Fruit fly (Drosophila melanogaster): ENCODE data around the gene bel.
A peak's percentile ranks its signal among the peaks of the same experiment; 100 is the strongest.

bel gene

dm6 chr3R:8669029-8669707 is 8.6 kb upstream of the bel start (continued):
- TF ChIP-seq CG1233 (GFP tag; optimal IDR thresholded peaks at IDR 0.05) (peak; percentile 97), dysf (GFP tag; IDR thresholded peaks at IDR 0.05) (peak; percentile 97), Ptx1 (GFP tag; IDR thresholded peaks at IDR 0.05) (peak; percentile 96), CG3995 (GFP tag; optimal IDR thresholded peaks at IDR 0.05) (peak; percentile 78), CG6683 (GFP tag; optimal IDR thresholded peaks at IDR 0.05) (peak; percentile 97), Ravus (GFP tag; IDR thresholded peaks at IDR 0.05) (peak; percentile 85), CG17186 (GFP tag; optimal IDR thresholded peaks at IDR 0.05) (peak; percentile 93), Mes4 (GFP tag; optimal IDR thresholded peaks at IDR 0.05) (peak; percentile 94), Hmr (GFP tag; optimal IDR thresholded peaks at IDR 0.05) (peak; percentile 99), aop (GFP tag; IDR thresholded peaks at IDR 0.05) (peak; percentile 83), CG15011 (GFP tag; optimal IDR thresholded peaks at IDR 0.05) (peak; percentile 98), gsb-n (tag; optimal IDR thresholded peaks at IDR 0.05) (peak; percentile 98), mirr (GFP tag; optimal IDR thresholded peaks at IDR 0.05) (peak; percentile 94), CG13296 (GFP tag; optimal IDR thresholded peaks at IDR 0.05) (peak; percentile 98), BEAF-32 (GFP tag; optimal IDR thresholded peaks at IDR 0.05) (peak; percentile 72), crol (GFP tag; IDR thresholded peaks at IDR 0.05) (peak; percentile 79), wor (GFP tag; IDR thresholded peaks at IDR 0.05) (peak; percentile 90), bigmax (GFP tag; optimal IDR thresholded peaks at IDR 0.05) (peak; percentile 85), CG5180 (GFP tag; optimal IDR thresholded peaks at IDR 0.05) (peak; percentile 90), al (GFP tag; IDR thresholded peaks at IDR 0.05) (peak; percentile 86), mld (GFP tag; IDR thresholded peaks at IDR 0.05; ENCODE audit: partially characterized antibody) (peak; percentile 87), Dip3 (GFP tag; optimal IDR thresholded peaks at IDR 0.05) (peak; percentile 97), CG6175 (GFP tag; IDR thresholded peaks at IDR 0.05) (peak; percentile 85), jigr1 (GFP tag; IDR thresholded peaks at IDR 0.05) (peak; percentile 80; the same call in 2 of the 3 replicates), slp2 (GFP tag; optimal IDR thresholded peaks at IDR 0.05) (peak; percentile 96), CG31365 (tag; optimal IDR thresholded peaks at IDR 0.05) (peak; percentile 92), CG2712 (tag; optimal IDR thresholded peaks at IDR 0.05) (peak; percentile 99), CG16813 (GFP tag; IDR thresholded peaks at IDR 0.05; ENCODE audit: partially characterized antibody) (peak; percentile 71), BtbVII (GFP tag; optimal IDR thresholded peaks at IDR 0.05) (peak; percentile 98), dan (GFP tag; IDR thresholded peaks at IDR 0.05) (peak; percentile 87), CG15514 (GFP tag; optimal IDR thresholded peaks at IDR 0.05) (peak; percentile 95), CG4707 (GFP tag; optimal IDR thresholded peaks at IDR 0.05) (peak; percentile 95), ewg (GFP tag; optimal IDR thresholded peaks at IDR 0.05) (peak; percentile 94), Blimp-1 (GFP tag; optimal IDR thresholded peaks at IDR 0.05) (peak; percentile 97), pb (GFP tag; optimal IDR thresholded peaks at IDR 0.05) (peak; percentile 92), NC2α (GFP tag; optimal IDR thresholded peaks at IDR 0.05) (peak; percentile 97), Med (GFP tag) (peak; percentile 100), CG7963 (GFP tag; IDR thresholded peaks at IDR 0.05; ENCODE audit: partially characterized antibody) (peak; percentile 73), CG10979 (tag; optimal IDR thresholded peaks at IDR 0.05) (peak; percentile 98), CG9437 (GFP tag; optimal IDR thresholded peaks at IDR 0.05) (peak; percentile 91), CG1792 (GFP tag; optimal IDR thresholded peaks at IDR 0.05) (peak; percentile 96), MBD-R2 (GFP tag; IDR thresholded peaks at IDR 0.05) (peak; percentile 92), Sry-δ (GFP tag; optimal IDR thresholded peaks at IDR 0.05) (peak; percentile 77), CG4404 (GFP tag; IDR thresholded peaks at IDR 0.05) (peak; percentile 88), CG5953 (GFP tag; IDR thresholded peaks at IDR 0.05) (peak; percentile 95), scrt (GFP tag; optimal IDR thresholded peaks at IDR 0.05) (peak; percentile 97), ftz-f1 (GFP tag; optimal IDR thresholded peaks at IDR 0.05) (peak; percentile 88), jumu (GFP tag; optimal IDR thresholded peaks at IDR 0.05) (peak; percentile 97), Rx (GFP tag; IDR thresholded peaks at IDR 0.05) (peak; percentile 96)
